Fruit fly (Drosophila melanogaster) whole organism, embryonic: Measurements from ENCODE around the gene CG4593.
A peak's percentile ranks its signal among the peaks of the same experiment; 100 is the strongest.

Experiments used
- Asciz ChIP-seq: fragments of 200-800 bp; sonication (Bioruptor generic); optimal IDR thresholded peaks from 2 replicates; lab custom pipeline; 2017; ENCODE audit warnings: missing biosample characterization, mild to moderate bottlenecking, missing genetic modification characterization, missing genetic modification reagents
- B-H1 ChIP-seq: fragments of 200-800 bp; sonication (Bioruptor generic); IDR thresholded peaks from 3 replicates; pipeline ENCODE4 v1.3.6; 2022; ENCODE audit warnings: missing biosample characterization, missing genetic modification characterization
- Bgb ChIP-seq: fragments of 200-800 bp; sonication (Bioruptor generic); IDR thresholded peaks from 2 replicates; pipeline ENCODE4 v1.3.6; 2022; ENCODE audit warnings: missing biosample characterization, missing genetic modification characterization; ENCODE audit not compliant: partially characterized antibody
- CG1024 ChIP-seq: fragments of 200-800 bp; sonication (Bioruptor generic); IDR thresholded peaks from 2 replicates; pipeline ENCODE4 v1.3.6; 2022; ENCODE audit warnings: missing biosample characterization, missing genetic modification characterization
- CG11093 ChIP-seq: fragments of 200-800 bp; sonication (Bioruptor generic); IDR thresholded peaks from 3 replicates; pipeline ENCODE4 v1.3.6; 2022; ENCODE audit warnings: missing biosample characterization, missing genetic modification characterization
- CG11398 ChIP-seq: fragments of 200-800 bp; sonication (Bioruptor generic); optimal IDR thresholded peaks from 2 replicates; lab custom pipeline; 2016; ENCODE audit warnings: missing biosample characterization, missing genetic modification characterization
- CG11504 ChIP-seq: fragments of 200-800 bp; sonication (Bioruptor generic); optimal IDR thresholded peaks from 3 replicates; lab custom pipeline; 2019; ENCODE audit warnings: missing biosample characterization, mild to moderate bottlenecking, missing genetic modification characterization, moderate library complexity
- CG11560 ChIP-seq: fragments of 200-800 bp; sonication (Bioruptor generic); IDR thresholded peaks from 3 replicates; pipeline ENCODE4 v1.3.6; 2022; ENCODE audit warnings: missing biosample characterization, missing genetic modification characterization
- CG12155 ChIP-seq: fragments of 200-800 bp; sonication (Bioruptor generic); optimal IDR thresholded peaks from 3 replicates; lab custom pipeline; 2016; ENCODE audit warnings: missing biosample characterization, missing genetic modification characterization
- CG12659 ChIP-seq: fragments of 200-800 bp; sonication (Bioruptor generic); optimal IDR thresholded peaks from 3 replicates; lab custom pipeline; 2017; ENCODE audit warnings: mild to moderate bottlenecking, missing biosample characterization, missing genetic modification reagents, missing genetic modification characterization
- CG14050 ChIP-seq: fragments of 200-800 bp; sonication (Bioruptor generic); IDR thresholded peaks from 3 replicates; pipeline ENCODE4 v1.3.6; 2022; ENCODE audit warnings: missing biosample characterization, missing genetic modification characterization
- CG14710 ChIP-seq: fragments of 200-800 bp; sonication (Bioruptor generic); optimal IDR thresholded peaks from 3 replicates; lab custom pipeline; 2019; ENCODE audit warnings: missing biosample characterization, mild to moderate bottlenecking, missing genetic modification characterization, moderate library complexity
- CG15696 ChIP-seq: fragments of 200-800 bp; sonication (Bioruptor generic); optimal IDR thresholded peaks from 2 replicates; lab custom pipeline; 2019; ENCODE audit warnings: missing biosample characterization, mild to moderate bottlenecking, missing genetic modification characterization, moderate library complexity
- CG16815 ChIP-seq: fragments of 200-800 bp; sonication (Bioruptor generic); optimal IDR thresholded peaks from 3 replicates; lab custom pipeline; 2017; ENCODE audit warnings: missing biosample characterization, mild to moderate bottlenecking, missing genetic modification characterization
- CG30403 ChIP-seq: fragments of 200-800 bp; sonication (Bioruptor generic); optimal IDR thresholded peaks from 3 replicates; lab custom pipeline; 2016; ENCODE audit warnings: missing biosample characterization, missing genetic modification characterization
- CG3281 ChIP-seq: fragments of 200-800 bp; sonication (Bioruptor generic); optimal IDR thresholded peaks from 3 replicates; lab custom pipeline; 2017; ENCODE audit warnings: missing biosample characterization, mild to moderate bottlenecking, missing genetic modification characterization
- CG4328 ChIP-seq: fragments of 200-800 bp; sonication (Bioruptor generic); optimal IDR thresholded peaks from 3 replicates; lab custom pipeline; 2017; ENCODE audit warnings: missing biosample characterization, missing genetic modification reagents, missing genetic modification characterization
- CG4617 ChIP-seq: fragments of 200-800 bp; sonication (Bioruptor generic); optimal IDR thresholded peaks from 3 replicates; lab custom pipeline; 2016; ENCODE audit warnings: missing biosample characterization, missing genetic modification characterization, borderline replicate concordance
- CG6683 ChIP-seq: fragments of 200-800 bp; sonication (Bioruptor generic); optimal IDR thresholded peaks from 2 replicates; lab custom pipeline; 2017; ENCODE audit warnings: missing biosample characterization, mild to moderate bottlenecking, missing genetic modification characterization, missing genetic modification reagents
- CG6813 ChIP-seq: fragments of 200-800 bp; sonication (Bioruptor generic); optimal IDR thresholded peaks from 2 replicates; lab custom pipeline; 2017; ENCODE audit warnings: missing biosample characterization, missing genetic modification characterization, mild to moderate bottlenecking, moderate library complexity, missing genetic modification reagents
- CG9817 ChIP-seq: fragments of 200-800 bp; sonication (Bioruptor generic); optimal IDR thresholded peaks from 2 replicates; lab custom pipeline; 2018; ENCODE audit warnings: missing biosample characterization, mild to moderate bottlenecking, missing genetic modification characterization, moderate library complexity
- CTCF ChIP-seq: fragments of 200-800 bp; sonication (Bioruptor generic); optimal IDR thresholded peaks from 2 replicates; lab custom pipeline; 2017; ENCODE audit warnings: missing biosample characterization, mild to moderate bottlenecking, missing genetic modification characterization, moderate library complexity
- Chrac-16 ChIP-seq: fragments of 200-800 bp; sonication (Bioruptor generic); optimal IDR thresholded peaks from 3 replicates; lab custom pipeline; 2016; ENCODE audit warnings: missing biosample characterization, missing genetic modification characterization
- CrebB ChIP-seq: fragments of 200-800 bp; sonication (Bioruptor generic); optimal IDR thresholded peaks from 3 replicates; lab custom pipeline; 2018; ENCODE audit warnings: missing biosample characterization, mild to moderate bottlenecking, missing genetic modification characterization
- D19B ChIP-seq: fragments of 200-800 bp; sonication (Bioruptor generic); optimal IDR thresholded peaks from 2 replicates; lab custom pipeline; 2017; ENCODE audit warnings: missing biosample characterization, mild to moderate bottlenecking, missing genetic modification characterization
- HmgD ChIP-seq: fragments of 200-800 bp; sonication (Bioruptor generic); optimal IDR thresholded peaks from 3 replicates; lab custom pipeline; 2016; ENCODE audit warnings: missing biosample characterization, missing genetic modification characterization
- Hr3 ChIP-seq: fragments of 200-800 bp; sonication (Bioruptor generic); optimal IDR thresholded peaks from 3 replicates; lab custom pipeline; 2016; ENCODE audit warnings: missing biosample characterization, missing genetic modification characterization
- NC2β ChIP-seq: fragments of 200-800 bp; sonication (Bioruptor generic); optimal IDR thresholded peaks from 2 replicates; lab custom pipeline; 2016; ENCODE audit warnings: missing biosample characterization, missing genetic modification characterization
- Oli ChIP-seq: fragments of 200-800 bp; sonication (Bioruptor generic); optimal IDR thresholded peaks from 2 replicates; lab custom pipeline; 2018; ENCODE audit warnings: missing biosample characterization, mild to moderate bottlenecking, missing genetic modification characterization, moderate library complexity
- Sox100B ChIP-seq: fragments of 200-800 bp; sonication (Bioruptor generic); optimal IDR thresholded peaks from 3 replicates; lab custom pipeline; 2018; ENCODE audit warnings: missing biosample characterization, mild to moderate bottlenecking, missing genetic modification characterization
- Ssrp ChIP-seq: fragments of 200-800 bp; sonication (Bioruptor generic); optimal IDR thresholded peaks from 2 replicates; lab custom pipeline; 2018; ENCODE audit warnings: missing biosample characterization, mild to moderate bottlenecking, missing genetic modification characterization, moderate library complexity
- Trl ChIP-seq, 3 experiments: fragments of >200 bp in 2 of 3; fragments of 200-800 bp in 1 of 3; sonication (Bioruptor generic) in 1 of 3; optimal IDR thresholded peaks; 2 replicates in 1 of 3; 3 replicates in 2 of 3; lab custom pipeline; 2016 to 2017; ENCODE audit warnings: missing biosample characterization in 1 of 3, missing genetic modification characterization in 1 of 3
- ash1 ChIP-seq: fragments of 200-800 bp; sonication (Bioruptor generic); optimal IDR thresholded peaks from 2 replicates; lab custom pipeline; 2018; ENCODE audit warnings: missing biosample characterization, mild to moderate bottlenecking, missing genetic modification characterization
- chif ChIP-seq, 2 experiments: fragments of 200-800 bp; sonication (Bioruptor generic); optimal IDR thresholded peaks; 3 replicates each; lab custom pipeline; 2016; ENCODE audit warnings: missing biosample characterization in 2 of 2, missing genetic modification characterization in 2 of 2
- crc ChIP-seq: fragments of 200-800 bp; sonication (Bioruptor generic); optimal IDR thresholded peaks from 2 replicates; lab custom pipeline; 2016; ENCODE audit warnings: missing biosample characterization, missing genetic modification characterization
- crol ChIP-seq: fragments of 200-800 bp; sonication (Bioruptor generic); IDR thresholded peaks from 2 replicates; pipeline ENCODE4 v1.3.6; 2022; ENCODE audit warnings: missing biosample characterization, missing genetic modification characterization
- dmrt11E ChIP-seq: fragments of 200-800 bp; sonication (Bioruptor generic); optimal IDR thresholded peaks from 3 replicates; lab custom pipeline; 2018; ENCODE audit warnings: missing biosample characterization, mild to moderate bottlenecking, missing genetic modification characterization, moderate library complexity
- ewg ChIP-seq: fragments of 200-800 bp; sonication (Bioruptor generic); optimal IDR thresholded peaks from 3 replicates; lab custom pipeline; 2017; ENCODE audit warnings: mild to moderate bottlenecking, missing biosample characterization, missing genetic modification reagents, missing genetic modification characterization
- gem ChIP-seq: fragments of 200-800 bp; sonication (Bioruptor generic); optimal IDR thresholded peaks from 2 replicates; lab custom pipeline; 2019; ENCODE audit warnings: missing biosample characterization, mild to moderate bottlenecking, missing genetic modification characterization, moderate library complexity
- nerfin-1 ChIP-seq: fragments of 200-800 bp; sonication (Bioruptor generic); optimal IDR thresholded peaks from 3 replicates; lab custom pipeline; 2019; ENCODE audit warnings: missing biosample characterization, mild to moderate bottlenecking, missing genetic modification characterization, moderate library complexity
- nom ChIP-seq: fragments of 200-800 bp; sonication (Bioruptor generic); optimal IDR thresholded peaks from 2 replicates; lab custom pipeline; 2017; ENCODE audit warnings: missing biosample characterization, missing genetic modification characterization, mild to moderate bottlenecking, moderate library complexity, missing genetic modification reagents
- pfk ChIP-seq: fragments of 200-800 bp; sonication (Bioruptor generic); optimal IDR thresholded peaks from 2 replicates; lab custom pipeline; 2018; ENCODE audit warnings: missing biosample characterization, mild to moderate bottlenecking, missing genetic modification characterization, moderate library complexity
- phol ChIP-seq: fragments of 200-800 bp; sonication (Bioruptor generic); optimal IDR thresholded peaks from 3 replicates; lab custom pipeline; 2018; ENCODE audit warnings: missing biosample characterization, mild to moderate bottlenecking, missing genetic modification characterization, moderate library complexity
- pros ChIP-seq: fragments of 200-800 bp; sonication (Bioruptor generic); optimal IDR thresholded peaks from 3 replicates; lab custom pipeline; 2019; ENCODE audit warnings: missing biosample characterization, mild to moderate bottlenecking, missing genetic modification characterization, moderate library complexity
- ranshi ChIP-seq: fragments of 200-800 bp; sonication (Bioruptor generic); IDR thresholded peaks from 2 replicates; pipeline ENCODE4 v1.3.6; 2022; ENCODE audit warnings: missing biosample characterization, missing genetic modification characterization
- schlank ChIP-seq: fragments of 200-800 bp; sonication (Bioruptor generic); optimal IDR thresholded peaks from 2 replicates; lab custom pipeline; 2018; ENCODE audit warnings: missing biosample characterization, mild to moderate bottlenecking, missing genetic modification characterization
- sd ChIP-seq: fragments of 200-800 bp; sonication (Bioruptor generic); optimal IDR thresholded peaks from 3 replicates; lab custom pipeline; 2018; ENCODE audit warnings: missing biosample characterization, mild to moderate bottlenecking, missing genetic modification characterization, moderate library complexity
- sens-2 ChIP-seq: fragments of 200-800 bp; sonication (Bioruptor generic); IDR thresholded peaks from 2 replicates; pipeline ENCODE4 v1.3.6; 2022; ENCODE audit warnings: missing biosample characterization, missing genetic modification characterization
- zfh2 ChIP-seq: fragments of 200-800 bp; sonication (Bioruptor generic); optimal IDR thresholded peaks from 2 replicates; lab custom pipeline; 2016; ENCODE audit warnings: missing biosample characterization, missing genetic modification characterization

Gene CG4593

DNA sequence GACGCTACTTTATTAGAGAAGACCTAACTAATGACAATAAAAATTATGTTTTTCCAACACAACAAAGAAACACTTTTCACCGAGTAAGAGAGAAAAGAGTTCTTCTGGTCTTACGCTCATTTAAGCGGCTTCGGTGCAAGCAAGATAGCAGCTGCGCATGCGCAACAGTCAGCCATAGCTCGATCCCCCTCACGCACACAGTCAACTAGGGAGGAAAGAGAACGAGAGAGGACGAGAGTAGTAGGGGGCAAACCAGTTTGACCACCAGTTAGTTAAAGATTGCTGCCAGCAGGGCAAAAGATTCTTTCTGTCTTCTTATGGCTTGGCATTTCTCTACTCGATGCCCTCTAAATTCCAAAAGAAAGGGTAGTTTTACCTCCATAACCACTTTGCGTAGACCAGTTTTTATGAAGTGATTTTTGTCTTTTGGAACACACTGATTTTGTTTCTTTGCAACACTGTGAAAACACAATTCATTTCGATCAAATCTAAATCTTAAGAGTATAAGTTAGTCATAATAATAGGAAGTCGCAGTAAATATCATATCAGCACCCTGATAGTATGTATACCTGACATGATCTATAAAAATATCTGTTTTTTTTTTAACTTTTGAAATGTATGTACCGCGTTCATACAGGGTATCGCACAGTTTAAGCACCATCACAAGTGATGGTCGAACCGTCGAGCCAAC, 13.1 kb upstream of the CG4593 start (continued):
- TF ChIP-seq nerfin-1 (tag; lab: Kevin White, UChicago) = peak; percentile 25
- TF ChIP-seq Bgb = peak; percentile 8; the same call in 1 of the 2 replicates
- TF ChIP-seq ranshi (GFP tag; lab: Robert Waterston, UW) = no peak
- TF ChIP-seq schlank (tag; lab: Kevin White, UChicago) = no peak
- TF ChIP-seq dmrt11E (tag; lab: Kevin White, UChicago) = peak; percentile 33
- TF ChIP-seq Chrac-16 (GFP tag; lab: Kevin White, UChicago) = no peak
- peak; percentile 43 for TF ChIP-seq NC2β (GFP tag; lab: Kevin White, UChicago)
- no peak for TF ChIP-seq HmgD (GFP tag; lab: Kevin White, UChicago)
- no peak for TF ChIP-seq crc (GFP tag; lab: Kevin White, UChicago)
- peak; percentile 31 to 43 for TF ChIP-seq Trl (optimal IDR thresholded peaks at IDR 0.05; lab: Kevin White, UChicago)
- TF ChIP-seq Trl (GFP tag; optimal IDR thresholded peaks at IDR 0.05; lab: Kevin White, UChicago) = no peak
- no peak for TF ChIP-seq CG4328 (GFP tag; lab: Kevin White, UChicago)
- TF ChIP-seq CG1024 (GFP tag; lab: Robert Waterston, UW) = no peak
- no peak for TF ChIP-seq CG9817 (tag; lab: Kevin White, UChicago)
- TF ChIP-seq Sox100B (GFP tag; lab: Kevin White, UChicago) = peak; percentile 59
- TF ChIP-seq pros = peak; percentile 89
- TF ChIP-seq B-H1 (GFP tag; lab: Robert Waterston, UW) = no peak
- TF ChIP-seq ash1 (GFP tag; lab: Kevin White, UChicago) = no peak
- peak; percentile 43 for TF ChIP-seq CG12659
- no peak for TF ChIP-seq CG14050 (GFP tag; lab: Robert Waterston, UW)
- peak; percentile 41 for TF ChIP-seq phol (tag; lab: Kevin White, UChicago)
- no peak for TF ChIP-seq CTCF (GFP tag; lab: Kevin White, UChicago)
- peak; percentile 91 for TF ChIP-seq D19B (GFP tag; lab: Kevin White, UChicago)
- peak; percentile 45 for TF ChIP-seq Ssrp (tag; lab: Kevin White, UChicago)
- peak; percentile 42 for TF ChIP-seq Hr3 (GFP tag; lab: Kevin White, UChicago)
- no peak for TF ChIP-seq Asciz
- TF ChIP-seq CG11398 = no peak
- no peak for TF ChIP-seq CG16815 (GFP tag; lab: Kevin White, UChicago)
- TF ChIP-seq CrebB = no peak
- peak; percentile 65 for TF ChIP-seq CG30403
- TF ChIP-seq chif (GFP tag; optimal IDR thresholded peaks at IDR 0.05; lab: Kevin White, UChicago) = peak in 1 of 2 experiments; percentile 13
- TF ChIP-seq CG11560 (tag; lab: Robert Waterston, UW) = no peak
- TF ChIP-seq pfk (GFP tag; lab: Kevin White, UChicago) = peak; percentile 68
- 0 out of 3 replicates have a peak, but pooled peaks have one; percentile 32 for TF ChIP-seq CG11093 (GFP tag; lab: Robert Waterston, UW)
- peak; percentile 46 for TF ChIP-seq sd (tag; lab: Kevin White, UChicago)
- peak; percentile 18 for TF ChIP-seq CG3281 (GFP tag; lab: Kevin White, UChicago)
- peak; percentile 48 for TF ChIP-seq CG14710
- no peak for TF ChIP-seq CG6813 (GFP tag; lab: Kevin White, UChicago)
- TF ChIP-seq CG15696 (tag; lab: Kevin White, UChicago) = peak; percentile 38
- no peak for TF ChIP-seq CG4617 (GFP tag; lab: Kevin White, UChicago)
- no peak for TF ChIP-seq sens-2
- TF ChIP-seq nom = peak; percentile 24
- TF ChIP-seq ewg = no peak
- TF ChIP-seq crol = 0 out of 2 replicates have a peak, but pooled peaks have one; percentile 19
- peak; percentile 0 for TF ChIP-seq zfh2
- no peak for TF ChIP-seq CG6683 (GFP tag; lab: Kevin White, UChicago)
- peak; percentile 53 for TF ChIP-seq CG11504 (tag; lab: Kevin White, UChicago)
- peak; percentile 50 for TF ChIP-seq Oli (tag; lab: Kevin White, UChicago)
- peak; percentile 43 for TF ChIP-seq CG12155 (GFP tag; lab: Kevin White, UChicago)
- no peak for TF ChIP-seq gem (tag; lab: Kevin White, UChicago)
